Worm (Caenorhabditis elegans) whole organism, L1 larva: ENCODE data around the gene F49F1.12.

Experiments
- C34B4.2 ChIP-seq: sonication (generic microtip); optimal IDR thresholded peaks from 2 replicates; lab custom pipeline; 2017; ENCODE audit warnings: mild to moderate bottlenecking, missing genetic modification characterization, missing compliant biosample characterization
- ceh-8 ChIP-seq: fragments of 200-800 bp; sonication (Bioruptor generic); optimal IDR thresholded peaks from 2 replicates; lab custom pipeline; 2018; ENCODE audit warnings: mild to moderate bottlenecking, missing genetic modification characterization, moderate library complexity, missing compliant biosample characterization
- ces-1 ChIP-seq: fragments of 150-350 bp; optimal IDR thresholded peaks from 2 replicates; lab custom pipeline; 2014; ENCODE audit warnings: missing biosample characterization, missing genetic modification reagents, missing genetic modification characterization
- dpl-1 ChIP-seq, 3 experiments: fragments of 150-350 bp in 2 of 3; sonication (generic microtip) in 1 of 3; optimal IDR thresholded peaks; 2 replicates each; lab custom pipeline; 2014 to 2017; ENCODE audit warnings: missing biosample characterization in 3 of 3, missing genetic modification characterization in 3 of 3, missing genetic modification reagents in 3 of 3
- efl-1 ChIP-seq, 4 experiments: fragments of 150-350 bp; optimal IDR thresholded peaks in 3 of 4; peaks in 1 of 4; 1 replicate in 1 of 4; 2 replicates in 3 of 4; lab custom pipeline; 2014; ENCODE audit warnings: missing biosample characterization in 2 of 4, missing genetic modification characterization in 2 of 4, missing genetic modification reagents in 2 of 4
- egl-13 ChIP-seq: sonication (generic microtip); optimal IDR thresholded peaks from 2 replicates; lab custom pipeline; 2016; ENCODE audit warnings: missing genotype, missing genetic modification reagents, missing genetic modification characterization, missing compliant biosample characterization
- ets-5 ChIP-seq: fragments of 200-800 bp; sonication (Bioruptor generic); IDR thresholded peaks from 2 replicates; pipeline ENCODE4 v1.3.6; 2022; ENCODE audit warnings: missing genetic modification characterization, missing compliant biosample characterization
- fkh-10 ChIP-seq: sonication (generic microtip); optimal IDR thresholded peaks from 2 replicates; lab custom pipeline; 2017; ENCODE audit warnings: missing biosample characterization, missing genetic modification reagents, missing genetic modification characterization
- fkh-4 ChIP-seq: sonication (generic microtip); optimal IDR thresholded peaks from 2 replicates; lab custom pipeline; 2016; ENCODE audit warnings: missing compliant biosample characterization, missing genetic modification characterization, borderline replicate concordance
- grh-1 ChIP-seq: fragments of 200-800 bp; sonication (Bioruptor generic); IDR thresholded peaks from 2 replicates; pipeline ENCODE4 v1.3.6; 2022; ENCODE audit warnings: missing genetic modification reagents, missing genetic modification characterization, missing compliant biosample characterization
- hlh-17 ChIP-seq: fragments of 200-800 bp; sonication (Bioruptor generic); optimal IDR thresholded peaks from 2 replicates; lab custom pipeline; 2018; ENCODE audit warnings: missing genetic modification characterization, mild to moderate bottlenecking, missing compliant biosample characterization, moderate library complexity, borderline replicate concordance
- hlh-4 ChIP-seq: sonication (generic microtip); optimal IDR thresholded peaks from 2 replicates; lab custom pipeline; 2016; ENCODE audit warnings: mild to moderate bottlenecking, missing genetic modification characterization, missing compliant biosample characterization
- irx-1 ChIP-seq: sonication (generic microtip); optimal IDR thresholded peaks from 2 replicates; lab custom pipeline; 2016; ENCODE audit warnings: missing genetic modification characterization, missing compliant biosample characterization
- isw-1 ChIP-seq: fragments of 200-800 bp; sonication (Bioruptor generic); IDR thresholded peaks from 2 replicates; pipeline ENCODE4 v1.3.6; 2022; ENCODE audit warnings: missing genetic modification characterization, missing compliant biosample characterization
- lin-14 ChIP-seq: fragments of 200-800 bp; sonication (Bioruptor generic); optimal IDR thresholded peaks from 2 replicates; lab custom pipeline; 2018; ENCODE audit warnings: mild to moderate bottlenecking, missing genetic modification characterization, moderate library complexity, missing compliant biosample characterization
- lin-15B ChIP-seq: fragments of 150-350 bp; sonication (generic microtip); optimal IDR thresholded peaks from 3 replicates; lab custom pipeline; 2014; ENCODE audit warnings: missing biosample characterization, missing genetic modification characterization
- lin-35 ChIP-seq, 2 experiments: fragments of 150-350 bp; optimal IDR thresholded peaks; 2 replicates each; lab custom pipeline; 2014; ENCODE audit warnings: missing biosample characterization in 2 of 2, missing genetic modification characterization in 2 of 2, missing genetic modification reagents in 2 of 2
- lin-39 ChIP-seq: fragments of 150-350 bp; optimal IDR thresholded peaks from 2 replicates; lab custom pipeline; 2014; ENCODE audit warnings: missing biosample characterization, missing genetic modification reagents, missing genetic modification characterization
- lsy-2 ChIP-seq, 2 experiments: fragments of 150-350 bp; optimal IDR thresholded peaks; 2 replicates each; lab custom pipeline; 2014; ENCODE audit warnings: missing biosample characterization in 2 of 2, missing genetic modification characterization in 2 of 2
- mdl-1 ChIP-seq, 2 experiments: fragments of 150-350 bp; optimal IDR thresholded peaks; 2 replicates each; lab custom pipeline; 2014 to 2017; ENCODE audit warnings: missing biosample characterization in 2 of 2, missing genetic modification characterization in 2 of 2, inconsistent platforms in 1 of 2
- mef-2 ChIP-seq: fragments of 150-350 bp; optimal IDR thresholded peaks from 2 replicates; lab custom pipeline; 2014; ENCODE audit warnings: missing biosample characterization, missing genetic modification characterization
- nhr-12 ChIP-seq: sonication (generic microtip); optimal IDR thresholded peaks from 2 replicates; lab custom pipeline; 2017; ENCODE audit warnings: missing biosample characterization, missing genetic modification characterization
- nhr-20 ChIP-seq: sonication (generic microtip); optimal IDR thresholded peaks from 2 replicates; lab custom pipeline; 2016; ENCODE audit warnings: mild to moderate bottlenecking, missing genetic modification characterization, missing compliant biosample characterization
- nhr-237 ChIP-seq: fragments of 150-350 bp; optimal IDR thresholded peaks from 2 replicates; lab custom pipeline; 2014; ENCODE audit warnings: missing biosample characterization, missing genetic modification characterization
- nhr-28 ChIP-seq: fragments of 150-350 bp; optimal IDR thresholded peaks from 2 replicates; lab custom pipeline; 2014; ENCODE audit warnings: missing biosample characterization, missing genetic modification characterization
- nhr-71 ChIP-seq: sonication (generic microtip); optimal IDR thresholded peaks from 2 replicates; lab custom pipeline; 2016; ENCODE audit warnings: mild to moderate bottlenecking, missing genetic modification characterization, moderate library complexity, missing compliant biosample characterization
- nhr-76 ChIP-seq: sonication (generic microtip); optimal IDR thresholded peaks from 2 replicates; lab custom pipeline; 2017; ENCODE audit warnings: missing biosample characterization, missing genetic modification characterization
- nhr-84 ChIP-seq: sonication (generic microtip); optimal IDR thresholded peaks from 2 replicates; lab custom pipeline; 2017; ENCODE audit warnings: missing biosample characterization, missing genetic modification characterization
- nhr-85 ChIP-seq: sonication (generic microtip); peaks from one replicate; lab custom pipeline; 2016; ENCODE audit warnings: missing genetic modification characterization, inconsistent platforms, missing compliant biosample characterization
- rnt-1 ChIP-seq: sonication (generic microtip); optimal IDR thresholded peaks from 2 replicates; lab custom pipeline; 2016; ENCODE audit warnings: mild to moderate bottlenecking, missing genetic modification characterization, moderate library complexity, missing compliant biosample characterization
- snpc-4 ChIP-seq: fragments of 150-350 bp; optimal IDR thresholded peaks from 2 replicates; lab custom pipeline; 2014; ENCODE audit warnings: missing biosample characterization, missing genetic modification characterization
- sptf-1 ChIP-seq: fragments of 150-350 bp; optimal IDR thresholded peaks from 2 replicates; lab custom pipeline; 2014; ENCODE audit warnings: missing biosample characterization, missing genetic modification characterization
- tbx-2 ChIP-seq: sonication (generic microtip); optimal IDR thresholded peaks from 2 replicates; lab custom pipeline; 2016; ENCODE audit warnings: missing genetic modification characterization, missing compliant biosample characterization
- unc-30 ChIP-seq: sonication (generic microtip); optimal IDR thresholded peaks from 2 replicates; lab custom pipeline; 2017; ENCODE audit warnings: missing biosample characterization, missing genetic modification characterization
- unc-86 ChIP-seq: sonication (generic microtip); optimal IDR thresholded peaks from 2 replicates; lab custom pipeline; 2016; ENCODE audit warnings: missing genetic modification characterization, missing compliant biosample characterization
- unc-98 ChIP-seq: fragments of 200-800 bp; sonication (Bioruptor generic); IDR thresholded peaks from 2 replicates; pipeline ENCODE4 v1.3.6; 2022; ENCODE audit warnings: missing genetic modification characterization, missing compliant biosample characterization
- xbp-1 ChIP-seq: sonication (generic microtip); optimal IDR thresholded peaks from 2 replicates; lab custom pipeline; 2016; ENCODE audit warnings: missing genetic modification characterization, missing compliant biosample characterization
- zag-1 ChIP-seq: fragments of 150-350 bp; optimal IDR thresholded peaks from 2 replicates; lab custom pipeline; 2014; ENCODE audit warnings: missing biosample characterization, missing genetic modification characterization
- zip-4 ChIP-seq: fragments of 200-800 bp; sonication (Bioruptor generic); optimal IDR thresholded peaks from 2 replicates; lab custom pipeline; 2018; ENCODE audit warnings: mild to moderate bottlenecking, missing genetic modification characterization, moderate library complexity, missing compliant biosample characterization

Gene F49F1.12

DNA sequence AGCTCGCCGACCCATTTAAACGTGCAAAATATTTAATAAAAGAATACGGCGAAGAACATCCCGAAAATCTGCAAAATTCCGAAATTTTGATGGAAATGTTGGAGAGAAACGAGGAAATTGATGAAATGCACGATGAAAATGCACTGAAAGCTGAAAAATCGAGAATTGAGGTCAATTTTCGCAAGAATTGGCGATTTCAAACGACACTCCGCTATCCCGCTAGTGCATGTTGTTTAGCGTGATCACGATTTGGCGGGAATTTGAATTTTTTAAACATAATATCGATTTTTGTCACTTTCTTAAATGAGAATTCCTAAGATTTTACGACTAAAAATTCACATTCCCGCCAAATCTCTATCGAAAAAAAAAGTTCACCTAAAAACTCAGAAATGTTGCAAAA is 34.7 kb upstream of the F49F1.12 start:
- TF ChIP-seq dpl-1 (GFP tag; optimal IDR thresholded peaks at IDR 0.05; lab: Kevin White, UChicago): peak in 1 of 3 experiments; percentile 10
- TF ChIP-seq zip-4: no peak
- no peak for TF ChIP-seq nhr-71 (tag; lab: Kevin White, UChicago)
- no peak for TF ChIP-seq ces-1 (GFP tag; lab: Kevin White, UChicago)
- no peak for TF ChIP-seq nhr-28
- peak; percentile 23 for TF ChIP-seq lin-15B (tag; lab: Kevin White, UChicago)
- no peak for TF ChIP-seq lin-35 (GFP tag; optimal IDR thresholded peaks at IDR 0.05; lab: Kevin White, UChicago)
- no peak for TF ChIP-seq nhr-12 (tag; lab: Kevin White, UChicago)
- no peak for TF ChIP-seq ets-5 (GFP tag; lab: Robert Waterston, UW)
- peak; percentile 13 to 28 for TF ChIP-seq efl-1 (optimal IDR thresholded peaks at IDR 0.05; lab: Kevin White, UChicago)
- peak; percentile 29 to 91 for TF ChIP-seq efl-1 (GFP tag; optimal IDR thresholded peaks at IDR 0.05 in 1 of 2; lab: Kevin White, UChicago)
- no peak for TF ChIP-seq ceh-8 (GFP tag; lab: Kevin White, UChicago)
- TF ChIP-seq nhr-20 (tag; lab: Kevin White, UChicago): no peak
- TF ChIP-seq mef-2 (tag; lab: Kevin White, UChicago): no peak
- no peak for TF ChIP-seq sptf-1 (tag; lab: Kevin White, UChicago)
- no peak for TF ChIP-seq grh-1 (GFP tag; lab: Robert Waterston, UW)
- TF ChIP-seq nhr-84: no peak
- no peak for TF ChIP-seq xbp-1 (tag; lab: Kevin White, UChicago)
- no peak for TF ChIP-seq lin-39 (tag; lab: Kevin White, UChicago)

DNA sequence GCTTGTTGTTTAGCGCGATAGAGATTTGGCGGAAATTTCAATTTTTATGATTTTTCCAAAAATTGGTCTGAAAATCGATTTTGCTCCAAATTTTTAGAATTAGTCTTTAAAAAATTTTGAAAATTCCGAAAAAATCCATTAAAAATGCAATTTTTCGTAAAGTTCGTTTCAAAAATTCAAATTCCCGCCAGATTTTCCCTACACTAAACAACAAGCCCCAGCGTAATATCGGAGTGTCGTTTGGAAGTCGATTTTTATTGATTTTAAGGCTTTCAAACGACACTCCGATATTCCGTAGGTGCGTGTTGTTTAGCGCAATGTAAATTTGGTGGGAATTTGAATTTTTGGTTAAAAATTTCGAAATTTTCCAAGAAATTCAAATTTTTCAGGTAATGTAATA is 33.8 kb upstream of the F49F1.12 start:
- no peak for TF ChIP-seq lin-14 (GFP tag; lab: Kevin White, UChicago)
- TF ChIP-seq irx-1 (tag; lab: Kevin White, UChicago): no peak
- no peak for TF ChIP-seq efl-1 (optimal IDR thresholded peaks at IDR 0.05; lab: Kevin White, UChicago)
- TF ChIP-seq efl-1 (GFP tag; optimal IDR thresholded peaks at IDR 0.05 in 1 of 2; lab: Kevin White, UChicago): peak; percentile 38 to 51
- peak in 1 of 3 experiments; percentile 9 for TF ChIP-seq dpl-1 (GFP tag; optimal IDR thresholded peaks at IDR 0.05; lab: Kevin White, UChicago)
- no peak for TF ChIP-seq isw-1
- no peak for TF ChIP-seq nhr-76
- TF ChIP-seq ets-5 (GFP tag; lab: Robert Waterston, UW): no peak
- TF ChIP-seq ces-1 (GFP tag; lab: Kevin White, UChicago): no peak
- TF ChIP-seq rnt-1: no peak
- no peak for TF ChIP-seq mdl-1 (tag; optimal IDR thresholded peaks at IDR 0.05; lab: Kevin White, UChicago)
- TF ChIP-seq nhr-85 (tag; lab: Kevin White, UChicago): peak; percentile 33
- no peak for TF ChIP-seq hlh-4
- no peak for TF ChIP-seq egl-13 (tag; lab: Kevin White, UChicago)
- no peak for TF ChIP-seq zag-1 (tag; lab: Kevin White, UChicago)
- TF ChIP-seq, all 84 proteins: peak for 3

DNA sequence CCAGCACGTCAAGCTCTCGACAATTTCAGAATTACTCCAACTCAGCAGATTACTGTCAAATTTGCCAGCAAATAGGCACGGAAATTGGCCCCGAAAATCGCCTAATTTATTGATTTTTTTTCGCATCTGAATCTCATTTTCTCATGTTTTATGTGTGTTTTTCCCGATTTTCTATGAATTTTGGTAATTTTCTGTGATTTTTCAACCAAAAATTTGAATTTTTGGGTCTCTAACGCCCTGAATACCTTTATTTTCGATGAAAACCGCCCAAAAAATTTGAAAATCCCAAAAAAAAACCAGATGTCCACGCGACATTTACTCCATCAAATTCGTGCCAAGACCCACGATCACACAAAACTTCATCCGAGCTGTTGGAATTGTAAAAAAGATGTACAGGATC is 33.2 kb upstream of the F49F1.12 start, which contains the start of gene dnj-15:
dnj-15 (plus strand) TSS at position 301 of the 400 bp plus-strand sequence.
- TF ChIP-seq dpl-1 (GFP tag; optimal IDR thresholded peaks at IDR 0.05; lab: Kevin White, UChicago) (no peak), tbx-2 (tag; lab: Kevin White, UChicago) (no peak), unc-98 (no peak), nhr-20 (tag; lab: Kevin White, UChicago) (no peak), C34B4.2 (tag; lab: Kevin White, UChicago) (no peak), nhr-237 (tag; lab: Kevin White, UChicago) (no peak), nhr-12 (tag; lab: Kevin White, UChicago) (no peak), snpc-4 (no peak), fkh-4 (no peak), lin-14 (GFP tag; lab: Kevin White, UChicago) (no peak), unc-30 (tag; lab: Kevin White, UChicago) (no peak)

DNA sequence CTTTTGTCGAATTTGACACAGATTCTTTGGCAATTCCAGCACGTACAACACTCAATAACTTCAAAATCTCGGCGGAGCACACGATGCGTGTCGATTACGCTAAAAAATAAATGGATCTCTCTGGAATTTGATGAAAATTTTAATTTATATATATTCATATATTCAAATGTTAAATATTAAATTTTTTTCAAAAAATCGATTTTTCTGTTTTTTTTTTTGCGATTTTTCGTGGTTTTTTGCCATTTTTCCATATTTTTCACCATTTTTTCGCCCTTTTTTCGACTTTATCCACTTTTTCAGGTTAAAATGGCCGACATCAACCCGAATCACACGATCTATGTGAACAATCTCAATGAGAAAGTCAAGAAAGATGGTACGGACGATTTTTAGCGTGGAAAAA is 30.9 kb upstream of the F49F1.12 start, which contains the start of gene rnp-3:
rnp-3 (plus strand) TSS at position 301 of the 400 bp plus-strand sequence.
- TF ChIP-seq lsy-2 (tag; optimal IDR thresholded peaks at IDR 0.05; lab: Kevin White, UChicago) (no peak), ces-1 (GFP tag; lab: Kevin White, UChicago) (no peak), hlh-17 (GFP tag; lab: Kevin White, UChicago) (no peak), sptf-1 (tag; lab: Kevin White, UChicago) (no peak), efl-1 (optimal IDR thresholded peaks at IDR 0.05; lab: Kevin White, UChicago) (no peak), efl-1 (GFP tag; optimal IDR thresholded peaks at IDR 0.05 in 1 of 2; lab: Kevin White, UChicago) (no peak), unc-86 (tag; lab: Kevin White, UChicago) (no peak), fkh-10 (GFP tag; lab: Kevin White, UChicago) (no peak), ets-5 (GFP tag; lab: Robert Waterston, UW) (no peak), nhr-85 (tag; lab: Kevin White, UChicago) (no peak)
